Fruit fly (Drosophila melanogaster) whole organism, prepupa: ENCODE results near the gene CG5664.

ENCODE experiments used
- CG10631 ChIP-seq: fragments of 200-800 bp; sonication (Bioruptor generic); optimal IDR thresholded peaks from 2 replicates; lab custom pipeline; 2016; ENCODE audit warnings: missing biosample characterization, missing genetic modification characterization
- CG32006 ChIP-seq: fragments of 200-800 bp; sonication (Bioruptor generic); optimal IDR thresholded peaks from 3 replicates; lab custom pipeline; 2017; ENCODE audit warnings: missing biosample characterization, mild to moderate bottlenecking, missing genetic modification characterization
- CG3919 ChIP-seq: fragments of 200-800 bp; sonication (Bioruptor generic); optimal IDR thresholded peaks from 3 replicates; lab custom pipeline; 2016; ENCODE audit warnings: missing biosample characterization, missing genetic modification characterization
- CG6854 ChIP-seq: fragments of 200-800 bp; sonication (Bioruptor generic); optimal IDR thresholded peaks from 2 replicates; lab custom pipeline; 2017; ENCODE audit warnings: missing biosample characterization, mild to moderate bottlenecking, missing genetic modification characterization
- Eip78C ChIP-seq: fragments of 200-800 bp; sonication (Bioruptor generic); peaks from one replicate; lab custom pipeline; 2016; ENCODE audit warnings: missing biosample characterization, missing genetic modification characterization
- Eip93F ChIP-seq: fragments of 200-800 bp; sonication (Bioruptor generic); optimal IDR thresholded peaks from 2 replicates; lab custom pipeline; 2016; ENCODE audit warnings: missing biosample characterization, mild to moderate bottlenecking, missing genetic modification characterization
- Ets21C ChIP-seq: fragments of 200-800 bp; sonication (Bioruptor generic); optimal IDR thresholded peaks from 3 replicates; lab custom pipeline; 2016; ENCODE audit warnings: missing biosample characterization, missing genetic modification characterization
- Hr39 ChIP-seq: fragments of 200-800 bp; sonication (Bioruptor generic); optimal IDR thresholded peaks from 2 replicates; lab custom pipeline; 2016; ENCODE audit warnings: missing biosample characterization, missing genetic modification characterization
- fkh ChIP-seq: fragments of 200-800 bp; sonication (Bioruptor generic); optimal IDR thresholded peaks from 3 replicates; lab custom pipeline; 2017; ENCODE audit warnings: missing biosample characterization, mild to moderate bottlenecking, missing genetic modification characterization, moderate library complexity
- svp ChIP-seq: fragments of 200-800 bp; sonication (Bioruptor generic); peaks from one replicate; lab custom pipeline; 2016; ENCODE audit warnings: missing biosample characterization, missing genetic modification characterization
- topi ChIP-seq: fragments of 200-800 bp; sonication (Bioruptor generic); optimal IDR thresholded peaks from 3 replicates; lab custom pipeline; 2016; ENCODE audit warnings: missing biosample characterization, missing genetic modification characterization

- TF ChIP-seq svp (GFP tag; lab: Kevin White, UChicago) (no peak), CG6854 (no peak), Ets21C (GFP tag; lab: Kevin White, UChicago) (no peak), Eip78C (GFP tag; lab: Kevin White, UChicago) (no peak), CG3919 (GFP tag; lab: Kevin White, UChicago) (no peak), fkh (GFP tag; lab: Kevin White, UChicago) (no peak), Hr39 (GFP tag; lab: Kevin White, UChicago) (no peak), CG32006 (GFP tag; lab: Kevin White, UChicago) (no peak), CG10631 (GFP tag; lab: Kevin White, UChicago) (no peak), Eip93F (no peak), topi (GFP tag; lab: Kevin White, UChicago) (no peak)
Measured at dm6 chr3L:21483837-21484236, 42.7 kb upstream of the CG5664 start.
